Fruit fly (Drosophila melanogaster) whole organism, pupa: Measurements from ENCODE around the gene CG46310.

Source experiments
- CG4496 ChIP-seq: fragments of 200-800 bp; sonication (Bioruptor generic); IDR thresholded peaks from 3 replicates; pipeline ENCODE4 v1.3.6; 2022; ENCODE audit warnings: missing biosample characterization, missing genetic modification characterization
- D1 ChIP-seq: fragments of 200-800 bp; sonication (Bioruptor generic); optimal IDR thresholded peaks from 2 replicates; lab custom pipeline; 2018; ENCODE audit warnings: missing biosample characterization, mild to moderate bottlenecking, missing genetic modification characterization, moderate library complexity
- EcR ChIP-seq: fragments of 200-800 bp; sonication (Bioruptor generic); optimal IDR thresholded peaks from 3 replicates; lab custom pipeline; 2019; ENCODE audit warnings: missing biosample characterization, missing genetic modification characterization, mild to moderate bottlenecking, moderate library complexity, missing genetic modification reagents
- Ets98B ChIP-seq: fragments of 200-800 bp; sonication (Bioruptor generic); IDR thresholded peaks from 2 replicates; pipeline ENCODE4 v1.3.6; 2022; ENCODE audit warnings: missing biosample characterization, missing genetic modification characterization
- gl ChIP-seq: fragments of 200-800 bp; sonication (Bioruptor generic); optimal IDR thresholded peaks from 2 replicates; lab custom pipeline; 2018; ENCODE audit warnings: missing biosample characterization, mild to moderate bottlenecking, missing genetic modification characterization

DNA sequence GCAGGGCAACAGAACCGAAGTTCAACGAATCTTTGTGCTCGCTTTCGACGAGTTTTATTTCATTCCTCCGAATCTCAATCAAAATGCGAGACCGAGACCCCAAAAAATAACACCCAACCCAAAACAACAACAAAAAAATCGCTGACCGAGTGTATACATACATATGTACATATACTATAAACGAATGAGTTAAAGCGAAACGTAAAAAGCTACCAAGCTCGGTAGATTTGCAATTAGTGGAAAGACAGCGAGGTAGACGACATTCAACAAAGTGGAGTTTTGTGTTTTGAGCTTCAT lies 41.7 kb downstream of the CG46310 start:
- TF ChIP-seq Ets98B (GFP tag; lab: Robert Waterston, UW) (no peak), D1 (tag; lab: Kevin White, UChicago) (no peak), CG4496 (GFP tag; lab: Robert Waterston, UW) (no peak), gl (tag; lab: Kevin White, UChicago) (no peak), EcR (GFP tag; lab: Kevin White, UChicago) (no peak)
